Fruit fly (Drosophila melanogaster): ENCODE results near the gene CG4849.
"Not testable (repeated sequence)": the region's sequence is repeated elsewhere in the genome, so short reads cannot be mapped to it uniquely, and the experiment has no call there.

The CG4849 gene

dm6 chr3R:27928984-27929924 lies 34.0 kb upstream of the CG4849 start:
- TF ChIP-seq insv (optimal IDR thresholded peaks at IDR 0.05) (no peak), Sin3A (optimal IDR thresholded peaks at IDR 0.05) (no peak), Myc (optimal IDR thresholded peaks at IDR 0.05) (no peak), psq (optimal IDR thresholded peaks at IDR 0.05) (no peak), h (optimal IDR thresholded peaks at IDR 0.05) (no peak), ttk (optimal IDR thresholded peaks at IDR 0.05) (no peak)

dm6 chr3R:27931461-27931860 lies 31.8 kb upstream of the CG4849 start:
- TF ChIP-seq psq (optimal IDR thresholded peaks at IDR 0.05) (no peak), h (optimal IDR thresholded peaks at IDR 0.05) (no peak), Myc (optimal IDR thresholded peaks at IDR 0.05) (no peak), Sin3A (optimal IDR thresholded peaks at IDR 0.05) (no peak), insv (optimal IDR thresholded peaks at IDR 0.05) (no peak), ttk (optimal IDR thresholded peaks at IDR 0.05) (no peak)

dm6 chr3R:27937752-27938694 lies 25.2 kb upstream of the CG4849 start, which contains the start of the genes NSD and BOD1:
TSS of gene NSD (minus strand) at chr3R:27937853.
TSS of gene BOD1 (plus strand) at chr3R:27938245.
- no peak for TF ChIP-seq ttk (optimal IDR thresholded peaks at IDR 0.05)

- no peak for TF ChIP-seq psq (optimal IDR thresholded peaks at IDR 0.05)
- TF ChIP-seq ttk (optimal IDR thresholded peaks at IDR 0.05), result no peak
- TF ChIP-seq insv (optimal IDR thresholded peaks at IDR 0.05), result no peak
- no peak for TF ChIP-seq Sin3A (optimal IDR thresholded peaks at IDR 0.05)
- TF ChIP-seq h (optimal IDR thresholded peaks at IDR 0.05), result no peak
- TF ChIP-seq Myc (optimal IDR thresholded peaks at IDR 0.05), result no peak
Measured at dm6 chr3R:27945398-27945797, 17.8 kb upstream of the CG4849 start.

- TF ChIP-seq insv (optimal IDR thresholded peaks at IDR 0.05) (no peak), psq (optimal IDR thresholded peaks at IDR 0.05) (no peak), h (optimal IDR thresholded peaks at IDR 0.05) (no peak), Myc (optimal IDR thresholded peaks at IDR 0.05) (no peak), Sin3A (optimal IDR thresholded peaks at IDR 0.05) (no peak), ttk (optimal IDR thresholded peaks at IDR 0.05) (no peak)
Measured at dm6 chr3R:27946555-27947204, 16.5 kb upstream of the CG4849 start.

- TF ChIP-seq ttk (optimal IDR thresholded peaks at IDR 0.05) (no peak), Sin3A (optimal IDR thresholded peaks at IDR 0.05) (no peak), Myc (optimal IDR thresholded peaks at IDR 0.05) (no peak), h (optimal IDR thresholded peaks at IDR 0.05) (no peak), insv (optimal IDR thresholded peaks at IDR 0.05) (no peak), psq (optimal IDR thresholded peaks at IDR 0.05) (no peak)
Measured at dm6 chr3R:27947682-27948245, 15.5 kb upstream of the CG4849 start, which contains the start of gene mfrn. TSS of gene mfrn (minus strand) at chr3R:27948021.

dm6 chr3R:27948421-27948906 lies 14.8 kb upstream of the CG4849 start, which contains the start of gene Gp93:
TSS of gene Gp93 (plus strand) at chr3R:27948711.
- TF ChIP-seq psq (optimal IDR thresholded peaks at IDR 0.05) (no peak), h (optimal IDR thresholded peaks at IDR 0.05) (no peak), insv (optimal IDR thresholded peaks at IDR 0.05) (no peak), Myc (optimal IDR thresholded peaks at IDR 0.05) (no peak), Sin3A (optimal IDR thresholded peaks at IDR 0.05) (no peak), ttk (optimal IDR thresholded peaks at IDR 0.05) (no peak)

- TF ChIP-seq Sin3A (optimal IDR thresholded peaks at IDR 0.05) (no peak), ttk (optimal IDR thresholded peaks at IDR 0.05) (no peak), h (optimal IDR thresholded peaks at IDR 0.05) (no peak), Myc (optimal IDR thresholded peaks at IDR 0.05) (no peak), psq (optimal IDR thresholded peaks at IDR 0.05) (no peak), insv (optimal IDR thresholded peaks at IDR 0.05) (no peak)
Measured at dm6 chr3R:27953890-27954289, 9.3 kb upstream of the CG4849 start, which contains the start of gene CG4951. TSS of gene CG4951 (minus strand) at chr3R:27954112.

- no peak for TF ChIP-seq Myc (optimal IDR thresholded peaks at IDR 0.05)
- no peak for TF ChIP-seq insv (optimal IDR thresholded peaks at IDR 0.05)
- TF ChIP-seq ttk (optimal IDR thresholded peaks at IDR 0.05), result no peak
- TF ChIP-seq h (optimal IDR thresholded peaks at IDR 0.05), result no peak
- no peak for TF ChIP-seq psq (optimal IDR thresholded peaks at IDR 0.05)
- no peak for TF ChIP-seq Sin3A (optimal IDR thresholded peaks at IDR 0.05)
Measured at dm6 chr3R:27954533-27954932, 8.7 kb upstream of the CG4849 start, which contains the start of gene Nep7. TSS of gene Nep7 (plus strand) at chr3R:27954917.

- TF ChIP-seq insv (optimal IDR thresholded peaks at IDR 0.05) (no peak), psq (optimal IDR thresholded peaks at IDR 0.05) (no peak)
Measured at dm6 chr3R:27957967-27958366, 5.2 kb upstream of the CG4849 start.

dm6 chr3R:27959145-27959544 lies 4.1 kb upstream of the CG4849 start, which contains the start of the genes CG42487 and CG4884:
TSS of gene CG42487 (minus strand) at chr3R:27959245.
TSS of gene CG4884 (minus strand) at chr3R:27959245.
- TF ChIP-seq Myc, psq, ttk (optimal IDR thresholded peaks at IDR 0.05): not testable (repeated sequence)

Data from Kc167 (cell line).